Worm (Caenorhabditis elegans) whole organism, L1 larva: ENCODE data around the gene Y39A1A.31.

Source experiments
- C04F5.9 ChIP-seq: sonication (generic microtip); optimal IDR thresholded peaks from 2 replicates; lab custom pipeline; 2016; ENCODE audit warnings: missing genetic modification characterization, missing compliant biosample characterization
- aly-2 ChIP-seq: fragments of 150-350 bp; optimal IDR thresholded peaks from 2 replicates; lab custom pipeline; 2014; ENCODE audit warnings: missing biosample characterization, missing genetic modification characterization
- blmp-1 ChIP-seq: fragments of 150-350 bp; optimal IDR thresholded peaks from 2 replicates; lab custom pipeline; 2014; ENCODE audit warnings: missing biosample characterization, missing genetic modification characterization
- ceh-63 ChIP-seq: fragments of 200-800 bp; sonication (Bioruptor generic); optimal IDR thresholded peaks from 2 replicates; lab custom pipeline; 2018; ENCODE audit warnings: mild to moderate bottlenecking, missing genetic modification characterization, missing compliant biosample characterization
- ceh-8 ChIP-seq: fragments of 200-800 bp; sonication (Bioruptor generic); optimal IDR thresholded peaks from 2 replicates; lab custom pipeline; 2018; ENCODE audit warnings: mild to moderate bottlenecking, missing genetic modification characterization, moderate library complexity, missing compliant biosample characterization
- ceh-88 ChIP-seq: fragments of 200-800 bp; sonication (Bioruptor generic); IDR thresholded peaks from 2 replicates; pipeline ENCODE4 v1.3.6; 2022; ENCODE audit warnings: missing genetic modification characterization, missing compliant biosample characterization
- ceh-90 ChIP-seq: sonication (generic microtip); optimal IDR thresholded peaks from 2 replicates; lab custom pipeline; 2016; ENCODE audit warnings: missing genetic modification characterization, missing compliant biosample characterization
- efl-1 ChIP-seq, 4 experiments: fragments of 150-350 bp; optimal IDR thresholded peaks in 3 of 4; peaks in 1 of 4; 1 replicate in 1 of 4; 2 replicates in 3 of 4; lab custom pipeline; 2014; ENCODE audit warnings: missing biosample characterization in 2 of 4, missing genetic modification characterization in 2 of 4, missing genetic modification reagents in 2 of 4
- efl-3 ChIP-seq: fragments of 200-800 bp; sonication (Bioruptor generic); optimal IDR thresholded peaks from 2 replicates; lab custom pipeline; 2018; ENCODE audit warnings: mild to moderate bottlenecking, missing genetic modification characterization, missing compliant biosample characterization
- egl-27 ChIP-seq, 2 experiments: fragments of 150-350 bp in 1 of 2; sonication (generic microtip); optimal IDR thresholded peaks; 3 replicates each; lab custom pipeline; 2017 to 2018; ENCODE audit warnings: missing biosample characterization in 2 of 2, missing genetic modification characterization in 2 of 2, missing genetic modification reagents in 2 of 2
- elt-3 ChIP-seq, 6 experiments: fragments of 150-350 bp in 1 of 6; sonication (generic microtip); optimal IDR thresholded peaks; 2 replicates each; lab custom pipeline; 2017 to 2018; ENCODE audit warnings: missing biosample characterization in 6 of 6, missing genetic modification characterization in 6 of 6, inconsistent platforms in 1 of 6
- ets-5 ChIP-seq: fragments of 200-800 bp; sonication (Bioruptor generic); IDR thresholded peaks from 2 replicates; pipeline ENCODE4 v1.3.6; 2022; ENCODE audit warnings: missing genetic modification characterization, missing compliant biosample characterization
- fkh-4 ChIP-seq: sonication (generic microtip); optimal IDR thresholded peaks from 2 replicates; lab custom pipeline; 2016; ENCODE audit warnings: missing compliant biosample characterization, missing genetic modification characterization, borderline replicate concordance
- fkh-8 ChIP-seq: sonication (generic microtip); optimal IDR thresholded peaks from 2 replicates; lab custom pipeline; 2016; ENCODE audit warnings: mild to moderate bottlenecking, missing genetic modification characterization, missing compliant biosample characterization
- fos-1 ChIP-seq: fragments of 150-350 bp; optimal IDR thresholded peaks from 2 replicates; lab custom pipeline; 2014; ENCODE audit warnings: missing biosample characterization, missing genetic modification characterization
- hlh-17 ChIP-seq: fragments of 200-800 bp; sonication (Bioruptor generic); optimal IDR thresholded peaks from 2 replicates; lab custom pipeline; 2018; ENCODE audit warnings: missing genetic modification characterization, mild to moderate bottlenecking, missing compliant biosample characterization, moderate library complexity, borderline replicate concordance
- hlh-4 ChIP-seq: sonication (generic microtip); optimal IDR thresholded peaks from 2 replicates; lab custom pipeline; 2016; ENCODE audit warnings: mild to moderate bottlenecking, missing genetic modification characterization, missing compliant biosample characterization
- irx-1 ChIP-seq: sonication (generic microtip); optimal IDR thresholded peaks from 2 replicates; lab custom pipeline; 2016; ENCODE audit warnings: missing genetic modification characterization, missing compliant biosample characterization
- jun-1 ChIP-seq: fragments of 150-350 bp; optimal IDR thresholded peaks from 2 replicates; lab custom pipeline; 2014; ENCODE audit warnings: missing biosample characterization, missing genetic modification reagents, missing genetic modification characterization
- lin-13 ChIP-seq: fragments of 150-350 bp; optimal IDR thresholded peaks from 2 replicates; lab custom pipeline; 2014; ENCODE audit warnings: missing biosample characterization, missing genetic modification reagents, missing genetic modification characterization
- lin-14 ChIP-seq: fragments of 200-800 bp; sonication (Bioruptor generic); optimal IDR thresholded peaks from 2 replicates; lab custom pipeline; 2018; ENCODE audit warnings: mild to moderate bottlenecking, missing genetic modification characterization, moderate library complexity, missing compliant biosample characterization
- lin-15B ChIP-seq: fragments of 150-350 bp; sonication (generic microtip); optimal IDR thresholded peaks from 3 replicates; lab custom pipeline; 2014; ENCODE audit warnings: missing biosample characterization, missing genetic modification characterization
- lin-35 ChIP-seq, 2 experiments: fragments of 150-350 bp; optimal IDR thresholded peaks; 2 replicates each; lab custom pipeline; 2014; ENCODE audit warnings: missing biosample characterization in 2 of 2, missing genetic modification characterization in 2 of 2, missing genetic modification reagents in 2 of 2
- lin-39 ChIP-seq: fragments of 150-350 bp; optimal IDR thresholded peaks from 2 replicates; lab custom pipeline; 2014; ENCODE audit warnings: missing biosample characterization, missing genetic modification reagents, missing genetic modification characterization
- lir-3 ChIP-seq: sonication (generic microtip); optimal IDR thresholded peaks from 2 replicates; lab custom pipeline; 2016; ENCODE audit warnings: mild to moderate bottlenecking, missing genetic modification characterization, moderate library complexity, missing compliant biosample characterization; ENCODE audit not compliant: poor library complexity
- lsy-2 ChIP-seq, 2 experiments: fragments of 150-350 bp; optimal IDR thresholded peaks; 2 replicates each; lab custom pipeline; 2014; ENCODE audit warnings: missing biosample characterization in 2 of 2, missing genetic modification characterization in 2 of 2
- nhr-12 ChIP-seq: sonication (generic microtip); optimal IDR thresholded peaks from 2 replicates; lab custom pipeline; 2017; ENCODE audit warnings: missing biosample characterization, missing genetic modification characterization
- nhr-19 ChIP-seq: fragments of 200-800 bp; sonication (Bioruptor generic); conservative IDR thresholded peaks from 2 replicates; pipeline ENCODE4 v1.3.6; 2022; ENCODE audit warnings: missing genetic modification characterization, missing compliant biosample characterization
- nhr-20 ChIP-seq: sonication (generic microtip); optimal IDR thresholded peaks from 2 replicates; lab custom pipeline; 2016; ENCODE audit warnings: mild to moderate bottlenecking, missing genetic modification characterization, missing compliant biosample characterization
- nhr-237 ChIP-seq: fragments of 150-350 bp; optimal IDR thresholded peaks from 2 replicates; lab custom pipeline; 2014; ENCODE audit warnings: missing biosample characterization, missing genetic modification characterization
- nhr-28 ChIP-seq: fragments of 150-350 bp; optimal IDR thresholded peaks from 2 replicates; lab custom pipeline; 2014; ENCODE audit warnings: missing biosample characterization, missing genetic modification characterization
- nhr-47 ChIP-seq: sonication (generic microtip); optimal IDR thresholded peaks from 2 replicates; lab custom pipeline; 2016; ENCODE audit warnings: mild to moderate bottlenecking, missing genetic modification characterization, moderate library complexity, missing compliant biosample characterization
- nhr-71 ChIP-seq: sonication (generic microtip); optimal IDR thresholded peaks from 2 replicates; lab custom pipeline; 2016; ENCODE audit warnings: mild to moderate bottlenecking, missing genetic modification characterization, moderate library complexity, missing compliant biosample characterization
- nhr-77 ChIP-seq: fragments of 150-350 bp; optimal IDR thresholded peaks from 2 replicates; lab custom pipeline; 2014; ENCODE audit warnings: missing biosample characterization, missing genetic modification characterization
- nhr-84 ChIP-seq: sonication (generic microtip); optimal IDR thresholded peaks from 2 replicates; lab custom pipeline; 2017; ENCODE audit warnings: missing biosample characterization, missing genetic modification characterization
- nhr-85 ChIP-seq: sonication (generic microtip); peaks from one replicate; lab custom pipeline; 2016; ENCODE audit warnings: missing genetic modification characterization, inconsistent platforms, missing compliant biosample characterization
- nhr-90 ChIP-seq: sonication (generic microtip); optimal IDR thresholded peaks from 2 replicates; lab custom pipeline; 2016; ENCODE audit warnings: mild to moderate bottlenecking, missing genetic modification characterization, missing compliant biosample characterization; ENCODE audit not compliant: poor library complexity
- pag-3 ChIP-seq: sonication (generic microtip); optimal IDR thresholded peaks from 2 replicates; lab custom pipeline; 2017; ENCODE audit warnings: missing genetic modification characterization, mild to moderate bottlenecking, missing compliant biosample characterization, antibody characterized with exemption, borderline replicate concordance; ENCODE audit not compliant: insufficient read depth
- rnt-1 ChIP-seq: sonication (generic microtip); optimal IDR thresholded peaks from 2 replicates; lab custom pipeline; 2016; ENCODE audit warnings: mild to moderate bottlenecking, missing genetic modification characterization, moderate library complexity, missing compliant biosample characterization
- sptf-1 ChIP-seq: fragments of 150-350 bp; optimal IDR thresholded peaks from 2 replicates; lab custom pipeline; 2014; ENCODE audit warnings: missing biosample characterization, missing genetic modification characterization
- swsn-7 ChIP-seq: sonication (generic microtip); optimal IDR thresholded peaks from 2 replicates; lab custom pipeline; 2016; ENCODE audit warnings: missing genetic modification characterization, missing compliant biosample characterization
- tbx-2 ChIP-seq: sonication (generic microtip); optimal IDR thresholded peaks from 2 replicates; lab custom pipeline; 2016; ENCODE audit warnings: missing genetic modification characterization, missing compliant biosample characterization
- unc-130 ChIP-seq: fragments of 150-350 bp; optimal IDR thresholded peaks from 2 replicates; lab custom pipeline; 2017; ENCODE audit warnings: missing biosample characterization, missing genetic modification characterization, inconsistent platforms
- unc-30 ChIP-seq: sonication (generic microtip); optimal IDR thresholded peaks from 2 replicates; lab custom pipeline; 2017; ENCODE audit warnings: missing biosample characterization, missing genetic modification characterization
- unc-62 ChIP-seq: fragments of 150-350 bp; optimal IDR thresholded peaks from 2 replicates; lab custom pipeline; 2014; ENCODE audit warnings: missing biosample characterization, missing genetic modification reagents, missing genetic modification characterization
- unc-86 ChIP-seq: sonication (generic microtip); optimal IDR thresholded peaks from 2 replicates; lab custom pipeline; 2016; ENCODE audit warnings: missing genetic modification characterization, missing compliant biosample characterization
- unc-98 ChIP-seq: fragments of 200-800 bp; sonication (Bioruptor generic); IDR thresholded peaks from 2 replicates; pipeline ENCODE4 v1.3.6; 2022; ENCODE audit warnings: missing genetic modification characterization, missing compliant biosample characterization
- vab-15 ChIP-seq: sonication (generic microtip); optimal IDR thresholded peaks from 2 replicates; lab custom pipeline; 2017; ENCODE audit warnings: missing genotype, mild to moderate bottlenecking, missing genetic modification characterization, missing compliant biosample characterization
- xbp-1 ChIP-seq: sonication (generic microtip); optimal IDR thresholded peaks from 2 replicates; lab custom pipeline; 2016; ENCODE audit warnings: missing genetic modification characterization, missing compliant biosample characterization
- zip-4 ChIP-seq: fragments of 200-800 bp; sonication (Bioruptor generic); optimal IDR thresholded peaks from 2 replicates; lab custom pipeline; 2018; ENCODE audit warnings: mild to moderate bottlenecking, missing genetic modification characterization, moderate library complexity, missing compliant biosample characterization

Gene Y39A1A.31

ce11 chrIII:10720170-10720569 is 31.2 kb upstream of the Y39A1A.31 start (continued):
- TF ChIP-seq unc-62 (no peak), lin-13 (GFP tag; lab: Kevin White, UChicago) (peak; percentile 74), jun-1 (tag; lab: Kevin White, UChicago) (peak; percentile 80)

- TF ChIP-seq nhr-47 (no peak), lir-3 (tag; lab: Kevin White, UChicago) (peak; percentile 47), hlh-4 (no peak), lin-39 (tag; lab: Kevin White, UChicago) (no peak), pag-3 (no peak), lin-13 (GFP tag; lab: Kevin White, UChicago) (no peak), fos-1 (tag; lab: Kevin White, UChicago) (no peak), nhr-71 (tag; lab: Kevin White, UChicago) (peak; percentile 44), vab-15 (tag; lab: Kevin White, UChicago) (no peak), nhr-90 (tag; lab: Kevin White, UChicago) (peak; percentile 52), unc-62 (no peak), unc-98 (GFP tag; lab: Robert Waterston, UW) (no peak), ceh-90 (tag; lab: Kevin White, UChicago) (peak; percentile 17), fkh-8 (no peak), zip-4 (GFP tag; lab: Kevin White, UChicago) (no peak), ets-5 (no peak), fkh-4 (tag; lab: Kevin White, UChicago) (no peak), lin-14 (GFP tag; lab: Kevin White, UChicago) (peak; percentile 30), unc-130 (tag; lab: Kevin White, UChicago) (no peak), blmp-1 (peak; percentile 26), nhr-85 (tag; lab: Kevin White, UChicago) (peak; percentile 56), nhr-84 (tag; lab: Kevin White, UChicago) (no peak), hlh-17 (GFP tag; lab: Kevin White, UChicago) (no peak), ceh-63 (no peak), xbp-1 (tag; lab: Kevin White, UChicago) (no peak), C04F5.9 (no peak), irx-1 (tag; lab: Kevin White, UChicago) (no peak), lin-15B (tag; lab: Kevin White, UChicago) (no peak), rnt-1 (tag; lab: Kevin White, UChicago) (no peak), unc-30 (tag; lab: Kevin White, UChicago) (no peak), nhr-237 (no peak), tbx-2 (tag; lab: Kevin White, UChicago) (peak; percentile 24), ceh-88 (GFP tag; lab: Robert Waterston, UW) (no peak), nhr-19 (GFP tag; lab: Robert Waterston, UW) (peak; percentile 42; the same call in 1 of the 2 replicates), elt-3 (tag; optimal IDR thresholded peaks at IDR 0.05; lab: Kevin White, UChicago) (peak in 3 of 6 experiments; percentile 60 to 90 (median 80)), egl-27 (tag; optimal IDR thresholded peaks at IDR 0.05; lab: Kevin White, UChicago) (no peak), lin-35 (GFP tag; optimal IDR thresholded peaks at IDR 0.05; lab: Kevin White, UChicago) (peak in 1 of 2 experiments; percentile 65), aly-2 (tag; lab: Kevin White, UChicago) (no peak), unc-86 (no peak), ceh-8 (GFP tag; lab: Kevin White, UChicago) (no peak), efl-1 (optimal IDR thresholded peaks at IDR 0.05; lab: Kevin White, UChicago) (no peak), efl-1 (GFP tag; optimal IDR thresholded peaks at IDR 0.05 in 1 of 2; lab: Kevin White, UChicago) (peak in 1 of 2 experiments; percentile 78), nhr-20 (peak; percentile 71), efl-3 (GFP tag; lab: Kevin White, UChicago) (no peak), nhr-28 (tag; lab: Kevin White, UChicago) (no peak), lsy-2 (tag; optimal IDR thresholded peaks at IDR 0.05; lab: Kevin White, UChicago) (peak in 1 of 2 experiments; percentile 19), sptf-1 (no peak), nhr-12 (no peak), jun-1 (tag; lab: Kevin White, UChicago) (no peak), swsn-7 (tag; lab: Kevin White, UChicago) (peak; percentile 7), nhr-77 (tag; lab: Kevin White, UChicago) (no peak)
Observed at ce11 chrIII:10719057-10719456, 30.1 kb upstream of the Y39A1A.31 start.
